Fruit fly (Drosophila melanogaster): ENCODE measurements around the gene CG11668.

Gene CG11668

dm6 chr3R:13088395-13088794 is 50.2 kb downstream of the CG11668 start, which contains the start of gene timeout:
Gene timeout, plus strand, starts transcription at chr3R:13088651.
- no peak for TF ChIP-seq noc (tag; optimal IDR thresholded peaks at IDR 0.05)

- no peak for TF ChIP-seq noc (tag; optimal IDR thresholded peaks at IDR 0.05)
These were observed 50.8 kb downstream of the CG11668 start, which contains the start of gene CG34308 for dm6 chr3R:13088942-13089341. Gene CG34308, plus strand, starts transcription at chr3R:13089242.
